Worm (Caenorhabditis elegans): ENCODE data around the gene elks-1.

elks-1 gene

ce11 chrIV:3336585-3336984 lies 13.2 kb downstream of the elks-1 start, which contains the start of gene F42A6.6 (continued):
- TF ChIP-seq isw-1 (GFP tag; IDR thresholded peaks at IDR 0.05) (no peak), unc-30 (tag; optimal IDR thresholded peaks at IDR 0.05) (no peak), lin-13 (GFP tag; optimal IDR thresholded peaks at IDR 0.05) (no peak), nhr-85 (tag) (peak; percentile 64), mab-9 (GFP tag; IDR thresholded peaks at IDR 0.05) (no peak), efl-1 (optimal IDR thresholded peaks at IDR 0.05) (peak; percentile 8 to 35), efl-1 (GFP tag; optimal IDR thresholded peaks at IDR 0.05 in 1 of 2) (peak in 1 of 2 experiments; percentile 71), tlp-1 (tag; optimal IDR thresholded peaks at IDR 0.05) (no peak), nhr-11 (tag; optimal IDR thresholded peaks at IDR 0.05) (no peak), zag-1 (tag; optimal IDR thresholded peaks at IDR 0.05) (no peak), ces-1 (GFP tag; optimal IDR thresholded peaks at IDR 0.05) (no peak), dpl-1 (GFP tag; optimal IDR thresholded peaks at IDR 0.05) (no peak), jun-1 (tag; optimal IDR thresholded peaks at IDR 0.05) (no peak), F16B12.6 (tag; optimal IDR thresholded peaks at IDR 0.05) (no peak), fkh-4 (tag; optimal IDR thresholded peaks at IDR 0.05; ENCODE audit: borderline replicate concordance) (no peak), mep-1 (tag; optimal IDR thresholded peaks at IDR 0.05) (no peak), irx-1 (tag; optimal IDR thresholded peaks at IDR 0.05) (no peak), unc-130 (tag; optimal IDR thresholded peaks at IDR 0.05) (no peak), nhr-71 (tag; optimal IDR thresholded peaks at IDR 0.05) (peak; percentile 40), aly-2 (tag; optimal IDR thresholded peaks at IDR 0.05) (peak; percentile 47), egl-13 (tag; optimal IDR thresholded peaks at IDR 0.05) (no peak), lin-14 (GFP tag; optimal IDR thresholded peaks at IDR 0.05) (no peak), lsy-2 (tag; optimal IDR thresholded peaks at IDR 0.05) (peak in 1 of 2 experiments; percentile 13), mef-2 (tag; optimal IDR thresholded peaks at IDR 0.05) (no peak), ceh-63 (GFP tag; optimal IDR thresholded peaks at IDR 0.05) (no peak), hlh-17 (GFP tag; optimal IDR thresholded peaks at IDR 0.05; ENCODE audit: borderline replicate concordance) (no peak), alr-1 (tag; optimal IDR thresholded peaks at IDR 0.05; ENCODE audit: borderline replicate concordance) (no peak), hpl-2 (GFP tag; optimal IDR thresholded peaks at IDR 0.05) (no peak), fkh-8 (tag; optimal IDR thresholded peaks at IDR 0.05) (no peak), sptf-1 (tag; optimal IDR thresholded peaks at IDR 0.05) (no peak), pax-3 (tag; optimal IDR thresholded peaks at IDR 0.05) (no peak), nhr-47 (tag; optimal IDR thresholded peaks at IDR 0.05) (peak; percentile 22), tbx-2 (tag; optimal IDR thresholded peaks at IDR 0.05) (peak; percentile 5), blmp-1 (tag; optimal IDR thresholded peaks at IDR 0.05) (no peak), unc-86 (tag; optimal IDR thresholded peaks at IDR 0.05) (no peak), nhr-76 (tag; optimal IDR thresholded peaks at IDR 0.05) (no peak), ceh-88 (GFP tag; IDR thresholded peaks at IDR 0.05) (no peak), ztf-11 (tag; optimal IDR thresholded peaks at IDR 0.05) (no peak), ceh-90 (tag; optimal IDR thresholded peaks at IDR 0.05) (no peak), aha-1 (tag; optimal IDR thresholded peaks at IDR 0.05) (no peak), efl-3 (GFP tag; optimal IDR thresholded peaks at IDR 0.05) (no peak), nhr-28 (tag; optimal IDR thresholded peaks at IDR 0.05) (no peak), elt-2 (tag; optimal IDR thresholded peaks at IDR 0.05) (peak; percentile 6), nhr-84 (tag; optimal IDR thresholded peaks at IDR 0.05) (no peak), pag-3 (tag; optimal IDR thresholded peaks at IDR 0.05; ENCODE audit: borderline replicate concordance, insufficient read depth) (no peak), xbp-1 (tag; optimal IDR thresholded peaks at IDR 0.05) (no peak), ama-1 (optimal IDR thresholded peaks at IDR 0.05) (peak; percentile 88), ceh-82 (tag; optimal IDR thresholded peaks at IDR 0.05) (no peak), lin-15B (tag; optimal IDR thresholded peaks at IDR 0.05) (no peak), mdl-1 (tag; optimal IDR thresholded peaks at IDR 0.05) (no peak), ets-5 (GFP tag; IDR thresholded peaks at IDR 0.05) (no peak), pqm-1 (tag; optimal IDR thresholded peaks at IDR 0.05) (no peak), unc-98 (GFP tag; IDR thresholded peaks at IDR 0.05) (no peak), nhr-19 (GFP tag; conservative IDR thresholded peaks at IDR 0.05) (0 out of 2 replicates have a peak, but pooled peaks have one; percentile 13), skn-1 (tag; optimal IDR thresholded peaks at IDR 0.05) (no peak)
